Fruit fly (Drosophila melanogaster) whole organism, embryonic: ENCODE measurements around the gene CG3632.

Source experiments
- Atf-2 ChIP-seq: fragments of 200-800 bp; sonication (Bioruptor generic); optimal IDR thresholded peaks from 2 replicates; lab custom pipeline; 2016; ENCODE audit warnings: missing biosample characterization, missing genetic modification characterization
- CG10147 ChIP-seq: fragments of 200-800 bp; sonication (Bioruptor generic); optimal IDR thresholded peaks from 2 replicates; lab custom pipeline; 2019; ENCODE audit warnings: missing biosample characterization, mild to moderate bottlenecking, missing genetic modification characterization, moderate library complexity
- CG10209 ChIP-seq: fragments of 200-800 bp; sonication (Bioruptor generic); optimal IDR thresholded peaks from 3 replicates; lab custom pipeline; 2017; ENCODE audit warnings: missing biosample characterization, mild to moderate bottlenecking, missing genetic modification characterization, missing genetic modification reagents
- CG11093 ChIP-seq: fragments of 200-800 bp; sonication (Bioruptor generic); IDR thresholded peaks from 3 replicates; pipeline ENCODE4 v1.3.6; 2022; ENCODE audit warnings: missing biosample characterization, missing genetic modification characterization
- CG11695 ChIP-seq: fragments of 200-800 bp; sonication (Bioruptor generic); IDR thresholded peaks from 3 replicates; pipeline ENCODE4 v1.3.6; 2022; ENCODE audit warnings: missing biosample characterization, missing genetic modification characterization
- CG12155 ChIP-seq: fragments of 200-800 bp; sonication (Bioruptor generic); optimal IDR thresholded peaks from 3 replicates; lab custom pipeline; 2016; ENCODE audit warnings: missing biosample characterization, missing genetic modification characterization
- CG12744 ChIP-seq: fragments of 200-800 bp; sonication (Bioruptor generic); optimal IDR thresholded peaks from 2 replicates; lab custom pipeline; 2016; ENCODE audit warnings: missing biosample characterization, missing genetic modification characterization
- CG13123 ChIP-seq: fragments of 200-800 bp; sonication (Bioruptor generic); optimal IDR thresholded peaks from 2 replicates; lab custom pipeline; 2016; ENCODE audit warnings: missing biosample characterization, missing genetic modification characterization
- CG13894 ChIP-seq: fragments of 200-800 bp; sonication (Bioruptor generic); optimal IDR thresholded peaks from 3 replicates; lab custom pipeline; 2018; ENCODE audit warnings: missing biosample characterization, mild to moderate bottlenecking, missing genetic modification characterization, moderate library complexity
- CG15601 ChIP-seq: fragments of 200-800 bp; sonication (Bioruptor generic); optimal IDR thresholded peaks from 3 replicates; lab custom pipeline; 2019; ENCODE audit warnings: missing biosample characterization, mild to moderate bottlenecking, missing genetic modification characterization, moderate library complexity
- CG16813 ChIP-seq: fragments of 200-800 bp; sonication (Bioruptor generic); IDR thresholded peaks from 3 replicates; pipeline ENCODE4 v1.3.6; 2022; ENCODE audit warnings: missing biosample characterization, missing genetic modification characterization; ENCODE audit not compliant: partially characterized antibody
- CG17829 ChIP-seq: fragments of 200-800 bp; optimal IDR thresholded peaks from 2 replicates; lab custom pipeline; 2019; ENCODE audit warnings: missing biosample characterization, mild to moderate bottlenecking, missing genetic modification characterization, moderate library complexity
- CG2202 ChIP-seq: fragments of 200-800 bp; sonication (Bioruptor generic); optimal IDR thresholded peaks from 2 replicates; lab custom pipeline; 2018; ENCODE audit warnings: missing biosample characterization, mild to moderate bottlenecking, missing genetic modification characterization
- CG30431 ChIP-seq: fragments of 200-800 bp; sonication (Bioruptor generic); optimal IDR thresholded peaks from 2 replicates; lab custom pipeline; 2017; ENCODE audit warnings: missing biosample characterization, missing genetic modification characterization
- CG31365 ChIP-seq: fragments of 200-800 bp; sonication (Bioruptor generic); optimal IDR thresholded peaks from 2 replicates; lab custom pipeline; 2018; ENCODE audit warnings: missing biosample characterization, mild to moderate bottlenecking, missing genetic modification characterization
- CG31388 ChIP-seq: fragments of 200-800 bp; sonication (Bioruptor generic); optimal IDR thresholded peaks from 2 replicates; lab custom pipeline; 2016; ENCODE audit warnings: missing biosample characterization, missing genetic modification characterization
- CG4282 ChIP-seq: fragments of 200-800 bp; sonication (Bioruptor generic); optimal IDR thresholded peaks from 2 replicates; lab custom pipeline; 2016; ENCODE audit warnings: missing biosample characterization, missing genetic modification characterization
- CG6791 ChIP-seq: fragments of 200-800 bp; sonication (Bioruptor generic); IDR thresholded peaks from 3 replicates; pipeline ENCODE4 v1.3.6; 2022; ENCODE audit warnings: missing biosample characterization, missing genetic modification characterization; ENCODE audit not compliant: partially characterized antibody
- CG6813 ChIP-seq: fragments of 200-800 bp; sonication (Bioruptor generic); optimal IDR thresholded peaks from 2 replicates; lab custom pipeline; 2017; ENCODE audit warnings: missing biosample characterization, missing genetic modification characterization, mild to moderate bottlenecking, moderate library complexity, missing genetic modification reagents
- CG8388 ChIP-seq: fragments of 200-800 bp; sonication (Bioruptor generic); optimal IDR thresholded peaks from 2 replicates; lab custom pipeline; 2019; ENCODE audit warnings: missing biosample characterization, mild to moderate bottlenecking, missing genetic modification characterization, moderate library complexity
- CG9797 ChIP-seq: fragments of 200-800 bp; sonication (Bioruptor generic); optimal IDR thresholded peaks from 3 replicates; lab custom pipeline; 2018; ENCODE audit warnings: missing biosample characterization, mild to moderate bottlenecking, missing genetic modification characterization
- CG9932 ChIP-seq: fragments of 200-800 bp; sonication (Bioruptor generic); IDR thresholded peaks from 2 replicates; pipeline ENCODE4 v1.3.6; 2022; ENCODE audit warnings: missing biosample characterization, missing genetic modification characterization
- D19B ChIP-seq: fragments of 200-800 bp; sonication (Bioruptor generic); optimal IDR thresholded peaks from 2 replicates; lab custom pipeline; 2017; ENCODE audit warnings: missing biosample characterization, mild to moderate bottlenecking, missing genetic modification characterization
- Deaf1 ChIP-seq: fragments of 200-800 bp; optimal IDR thresholded peaks from 3 replicates; lab custom pipeline; 2019; ENCODE audit warnings: missing biosample characterization, mild to moderate bottlenecking, missing genetic modification characterization, moderate library complexity
- Elba2 ChIP-seq: fragments of 200-800 bp; sonication (Bioruptor generic); optimal IDR thresholded peaks from 3 replicates; lab custom pipeline; 2016; ENCODE audit warnings: missing biosample characterization, missing genetic modification characterization
- Ets65A ChIP-seq: fragments of 200-800 bp; sonication (Bioruptor generic); peaks from one replicate; lab custom pipeline; 2016; ENCODE audit warnings: missing biosample characterization, missing genetic modification characterization
- Gsc ChIP-seq: fragments of 200-800 bp; sonication (Bioruptor generic); IDR thresholded peaks from 2 replicates; pipeline ENCODE4 v1.3.6; 2022; ENCODE audit warnings: missing biosample characterization, missing genetic modification characterization
- HLH3B ChIP-seq: fragments of 200-800 bp; sonication (Bioruptor generic); IDR thresholded peaks from 2 replicates; pipeline ENCODE4 v1.3.6; 2022; ENCODE audit warnings: missing biosample characterization, missing genetic modification characterization
- HLHmδ ChIP-seq: fragments of 200-800 bp; sonication (Bioruptor generic); optimal IDR thresholded peaks from 2 replicates; lab custom pipeline; 2018; ENCODE audit warnings: missing biosample characterization, mild to moderate bottlenecking, missing genetic modification characterization, moderate library complexity
- Hr39 ChIP-seq: fragments of >200 bp; optimal IDR thresholded peaks from 2 replicates; lab custom pipeline; 2017
- Kr ChIP-seq: fragments of 200-800 bp; sonication (Bioruptor generic); optimal IDR thresholded peaks from 2 replicates; lab custom pipeline; 2017; ENCODE audit warnings: missing biosample characterization, mild to moderate bottlenecking, missing genetic modification characterization
- MESR4 ChIP-seq: fragments of 200-800 bp; sonication (Bioruptor generic); optimal IDR thresholded peaks from 2 replicates; lab custom pipeline; 2018; ENCODE audit warnings: missing biosample characterization, mild to moderate bottlenecking, missing genetic modification characterization, moderate library complexity
- Med ChIP-seq: fragments of 200-800 bp; sonication (Bioruptor generic); peaks from one replicate; lab custom pipeline; 2016; ENCODE audit warnings: missing biosample characterization, missing genetic modification characterization, mild to moderate bottlenecking, inconsistent platforms, moderate library complexity
- NfI ChIP-seq: fragments of 200-800 bp; sonication (Bioruptor generic); optimal IDR thresholded peaks from 3 replicates; lab custom pipeline; 2018; ENCODE audit warnings: missing biosample characterization, mild to moderate bottlenecking, missing genetic modification characterization, moderate library complexity
- Optix ChIP-seq: fragments of 200-800 bp; sonication (Bioruptor generic); IDR thresholded peaks from 3 replicates; pipeline ENCODE4 v1.3.6; 2022; ENCODE audit warnings: missing biosample characterization, missing genetic modification characterization
- Poxn ChIP-seq: fragments of 200-800 bp; sonication (Bioruptor generic); IDR thresholded peaks from 2 replicates; pipeline ENCODE4 v1.3.6; 2022; ENCODE audit warnings: missing biosample characterization, missing genetic modification characterization
- Ptx1 ChIP-seq: fragments of 200-800 bp; sonication (Bioruptor generic); IDR thresholded peaks from 2 replicates; pipeline ENCODE4 v1.3.6; 2022; ENCODE audit warnings: missing biosample characterization, missing genetic modification characterization
- YL-1 ChIP-seq: fragments of 200-800 bp; sonication (Bioruptor generic); optimal IDR thresholded peaks from 3 replicates; lab custom pipeline; 2017; ENCODE audit warnings: missing biosample characterization, mild to moderate bottlenecking, missing genetic modification characterization
- crol ChIP-seq: fragments of 200-800 bp; sonication (Bioruptor generic); IDR thresholded peaks from 2 replicates; pipeline ENCODE4 v1.3.6; 2022; ENCODE audit warnings: missing biosample characterization, missing genetic modification characterization
- da ChIP-seq: fragments of 200-800 bp; sonication (Bioruptor generic); optimal IDR thresholded peaks from 2 replicates; lab custom pipeline; 2016; ENCODE audit warnings: missing biosample characterization, missing genetic modification characterization
- dan ChIP-seq: fragments of 200-800 bp; sonication (Bioruptor generic); IDR thresholded peaks from 2 replicates; pipeline ENCODE4 v1.3.6; 2022; ENCODE audit warnings: missing biosample characterization, missing genetic modification characterization
- eyg ChIP-seq: fragments of 200-800 bp; sonication (Bioruptor generic); optimal IDR thresholded peaks from 3 replicates; lab custom pipeline; 2016; ENCODE audit warnings: missing biosample characterization, missing genetic modification characterization
- ken ChIP-seq: fragments of 200-800 bp; sonication (Bioruptor generic); IDR thresholded peaks from 3 replicates; pipeline ENCODE4 v1.3.6; 2022; ENCODE audit warnings: missing biosample characterization, missing genetic modification characterization
- klu ChIP-seq: fragments of 200-800 bp; sonication (Bioruptor generic); IDR thresholded peaks from 2 replicates; pipeline ENCODE4 v1.3.6; 2022; ENCODE audit warnings: missing biosample characterization, missing genetic modification characterization
- lilli ChIP-seq: fragments of 200-800 bp; sonication (Bioruptor generic); optimal IDR thresholded peaks from 3 replicates; lab custom pipeline; 2016; ENCODE audit warnings: missing biosample characterization, missing genetic modification characterization
- repo ChIP-seq: fragments of 200-800 bp; sonication (Bioruptor generic); optimal IDR thresholded peaks from 2 replicates; lab custom pipeline; 2016; ENCODE audit warnings: missing biosample characterization, missing genetic modification characterization
- ro ChIP-seq: fragments of 200-800 bp; sonication (Bioruptor generic); IDR thresholded peaks from 2 replicates; pipeline ENCODE4 v1.3.6; 2022; ENCODE audit warnings: missing biosample characterization, missing genetic modification characterization
- sens ChIP-seq: fragments of 200-800 bp; sonication (Bioruptor generic); peaks from one replicate; lab custom pipeline; 2016; ENCODE audit warnings: missing biosample characterization, missing genetic modification characterization
- sisA ChIP-seq: fragments of 200-800 bp; sonication (Bioruptor generic); IDR thresholded peaks from 2 replicates; pipeline ENCODE4 v1.3.6; 2022; ENCODE audit warnings: missing biosample characterization, missing genetic modification characterization
- trem ChIP-seq: fragments of 200-800 bp; optimal IDR thresholded peaks from 3 replicates; lab custom pipeline; 2019; ENCODE audit warnings: missing biosample characterization, mild to moderate bottlenecking, missing genetic modification characterization, moderate library complexity
- tup ChIP-seq: fragments of 200-800 bp; sonication (Bioruptor generic); optimal IDR thresholded peaks from 2 replicates; lab custom pipeline; 2016; ENCODE audit warnings: missing biosample characterization, mild to moderate bottlenecking, missing genetic modification characterization, moderate library complexity
- unc-4 ChIP-seq: fragments of 200-800 bp; sonication (Bioruptor generic); IDR thresholded peaks from 2 replicates; pipeline ENCODE4 v1.3.6; 2022; ENCODE audit warnings: missing biosample characterization, missing genetic modification characterization; ENCODE audit not compliant: partially characterized antibody

Gene CG3632

dm6 chrX:16333434-16334141 is 37.1 kb downstream of the CG3632 start, which contains the start of the genes CG9921 and Dsp1 (continued):
- TF ChIP-seq CG6791 (no peak), CG6813 (GFP tag; lab: Kevin White, UChicago) (peak; percentile 3), CG8388 (GFP tag; lab: Kevin White, UChicago) (no peak), CG11695 (no peak), CG30431 (no peak), Optix (GFP tag; lab: Robert Waterston, UW) (no peak), sens (GFP tag; lab: Kevin White, UChicago) (peak; percentile 72), CG9797 (GFP tag; lab: Kevin White, UChicago) (no peak), Atf-2 (GFP tag; lab: Kevin White, UChicago) (no peak), ken (GFP tag; lab: Robert Waterston, UW) (no peak), Ptx1 (GFP tag; lab: Robert Waterston, UW) (no peak), CG31365 (no peak), unc-4 (GFP tag; lab: Robert Waterston, UW) (0 out of 2 replicates have a peak, but pooled peaks have one; percentile 21), Med (GFP tag; lab: Kevin White, UChicago) (peak; percentile 81), da (GFP tag; lab: Kevin White, UChicago) (no peak), CG13894 (peak; percentile 2), tup (GFP tag; lab: Kevin White, UChicago) (no peak), ro (no peak), Gsc (no peak), HLHmδ (GFP tag; lab: Kevin White, UChicago) (peak; percentile 90), Elba2 (GFP tag; lab: Kevin White, UChicago) (no peak), lilli (peak; percentile 14), Hr39 (lab: Kevin White, UChicago) (no peak), sisA (GFP tag; lab: Robert Waterston, UW) (no peak), HLH3B (GFP tag; lab: Robert Waterston, UW) (no peak), CG11093 (GFP tag; lab: Robert Waterston, UW) (no peak), trem (no peak), dan (GFP tag; lab: Robert Waterston, UW) (no peak), klu (GFP tag; lab: Robert Waterston, UW) (no peak), YL-1 (GFP tag; lab: Kevin White, UChicago) (no peak), repo (no peak), Poxn (GFP tag; lab: Robert Waterston, UW) (no peak), CG13123 (GFP tag; lab: Kevin White, UChicago) (no peak), D19B (no peak), CG16813 (GFP tag; lab: Robert Waterston, UW) (no peak), crol (GFP tag; lab: Robert Waterston, UW) (no peak), Ets65A (no peak), CG9932 (GFP tag; lab: Robert Waterston, UW) (peak; percentile 42), CG17829 (tag; lab: Kevin White, UChicago) (peak; percentile 1), CG31388 (no peak), eyg (GFP tag; lab: Kevin White, UChicago) (no peak), CG10209 (GFP tag; lab: Kevin White, UChicago) (no peak), CG15601 (no peak), NfI (GFP tag; lab: Kevin White, UChicago) (no peak), Deaf1 (tag; lab: Kevin White, UChicago) (peak; percentile 66), MESR4 (GFP tag; lab: Kevin White, UChicago) (peak; percentile 28), CG12155 (GFP tag; lab: Kevin White, UChicago) (no peak), CG4282 (GFP tag; lab: Kevin White, UChicago) (no peak), Kr (GFP tag; lab: Kevin White, UChicago) (no peak), CG2202 (tag; lab: Kevin White, UChicago) (no peak), CG10147 (no peak), CG12744 (GFP tag; lab: Kevin White, UChicago) (no peak)
